Worm (Caenorhabditis elegans): ENCODE data around the gene R144.13.

The R144.13 gene

DNA sequence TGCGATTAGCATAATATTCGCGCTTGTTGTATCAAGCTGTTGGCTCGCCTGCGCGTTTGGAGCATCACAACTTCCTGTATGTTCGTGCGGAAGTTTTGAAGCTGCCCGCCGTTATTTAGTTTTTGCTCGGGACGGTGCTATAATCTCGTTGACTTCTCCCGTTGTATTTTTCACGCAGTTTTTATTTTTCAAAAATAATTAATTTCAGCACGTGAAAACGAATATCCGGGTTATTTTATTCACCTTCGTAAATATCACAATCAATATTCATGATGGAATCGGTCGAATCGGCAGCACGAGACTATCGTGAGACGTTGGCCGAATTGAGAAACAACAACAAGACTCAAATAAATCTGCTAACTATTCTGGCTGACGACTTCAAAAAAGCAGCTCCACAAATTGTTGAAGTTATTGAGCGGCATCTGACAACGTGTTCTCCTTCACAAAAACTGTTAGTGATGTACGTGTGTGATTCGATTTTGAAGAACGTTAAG, 2.1 kb downstream of the R144.13 start (continued):
- TF ChIP-seq ceh-88 (GFP tag; IDR thresholded peaks at IDR 0.05) (no peak), egl-13 (tag; optimal IDR thresholded peaks at IDR 0.05) (no peak)

DNA sequence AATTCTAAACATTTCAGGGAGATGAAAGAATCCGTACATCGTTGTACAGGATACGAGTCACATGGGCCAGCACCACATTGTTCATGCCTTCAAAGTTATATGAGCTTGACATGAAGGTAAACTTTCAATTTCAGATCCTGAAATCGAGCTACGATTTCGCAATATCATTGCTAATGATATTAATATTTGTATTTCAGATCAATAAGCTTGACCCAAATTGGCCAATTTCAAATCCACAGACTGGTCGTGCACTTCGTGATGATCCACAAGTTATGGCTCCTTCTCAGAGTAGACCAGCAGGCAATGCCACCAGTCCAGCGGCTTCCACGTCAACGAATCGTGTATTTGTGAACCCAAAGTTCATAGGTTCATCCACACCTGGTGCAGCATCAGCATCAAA, 3.3 kb downstream of the R144.13 start:
- TF ChIP-seq blmp-1 (tag; optimal IDR thresholded peaks at IDR 0.05) (no peak), rnt-1 (tag; optimal IDR thresholded peaks at IDR 0.05) (no peak), snu-23 (GFP tag; optimal IDR thresholded peaks at IDR 0.05) (no peak), isw-1 (GFP tag; IDR thresholded peaks at IDR 0.05) (no peak), dsc-1 (tag; optimal IDR thresholded peaks at IDR 0.05) (no peak), unc-98 (GFP tag; IDR thresholded peaks at IDR 0.05) (no peak)

DNA sequence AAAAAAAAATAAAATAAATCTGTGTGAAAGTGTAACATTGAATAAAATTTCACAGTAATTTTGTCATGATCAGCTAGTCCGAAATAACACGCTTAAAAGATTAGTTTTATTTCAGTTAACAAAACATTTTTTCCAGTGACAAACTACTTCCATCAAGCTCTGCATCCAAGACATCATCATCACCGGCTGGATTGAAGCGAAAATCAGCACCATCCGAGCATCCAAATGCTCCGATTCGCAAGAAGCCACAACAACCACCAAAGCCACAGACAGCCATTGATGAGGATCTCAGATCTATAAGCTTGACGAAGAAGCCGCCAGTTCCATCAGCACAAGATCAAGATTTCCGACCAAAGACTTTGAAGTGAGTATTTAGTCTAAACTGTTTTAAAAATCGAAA, 4.2 kb downstream of the R144.13 start:
- TF ChIP-seq ztf-11 (tag; optimal IDR thresholded peaks at IDR 0.05) (no peak), sup-37 (GFP tag; optimal IDR thresholded peaks at IDR 0.05) (no peak), nhr-76 (tag; optimal IDR thresholded peaks at IDR 0.05) (no peak), C34B4.2 (tag; optimal IDR thresholded peaks at IDR 0.05) (no peak)

DNA sequence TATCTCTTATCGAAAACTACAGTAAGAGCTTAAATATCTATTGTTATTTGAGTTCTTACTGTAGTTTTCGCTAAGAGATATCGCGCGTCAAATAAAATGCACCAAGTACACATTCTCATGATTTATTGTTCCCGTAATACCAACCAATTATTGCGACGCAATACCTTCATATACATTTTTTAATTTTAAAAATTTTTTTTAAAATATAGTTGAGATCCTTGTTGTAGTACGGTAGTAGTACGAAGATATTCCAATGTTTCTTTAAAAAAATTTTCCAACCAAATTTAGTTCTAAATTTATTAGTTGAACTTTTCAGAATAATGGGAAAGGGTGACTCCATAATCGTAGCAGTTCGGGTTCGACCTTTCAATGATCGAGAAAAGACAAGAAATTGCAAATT, 7.6 kb downstream of the R144.13 start, which contains the start of gene klp-6:
Gene klp-6 (plus strand): TSS at position 301 of the 400 bp plus-strand sequence.
- TF ChIP-seq nhr-28 (tag; optimal IDR thresholded peaks at IDR 0.05), result no peak
- no peak for TF ChIP-seq mdl-1 (tag; optimal IDR thresholded peaks at IDR 0.05)
- TF ChIP-seq mep-1 (tag; optimal IDR thresholded peaks at IDR 0.05), result no peak
- no peak for TF ChIP-seq fos-1 (tag; optimal IDR thresholded peaks at IDR 0.05)
- no peak for TF ChIP-seq nhr-84 (tag; optimal IDR thresholded peaks at IDR 0.05)

DNA sequence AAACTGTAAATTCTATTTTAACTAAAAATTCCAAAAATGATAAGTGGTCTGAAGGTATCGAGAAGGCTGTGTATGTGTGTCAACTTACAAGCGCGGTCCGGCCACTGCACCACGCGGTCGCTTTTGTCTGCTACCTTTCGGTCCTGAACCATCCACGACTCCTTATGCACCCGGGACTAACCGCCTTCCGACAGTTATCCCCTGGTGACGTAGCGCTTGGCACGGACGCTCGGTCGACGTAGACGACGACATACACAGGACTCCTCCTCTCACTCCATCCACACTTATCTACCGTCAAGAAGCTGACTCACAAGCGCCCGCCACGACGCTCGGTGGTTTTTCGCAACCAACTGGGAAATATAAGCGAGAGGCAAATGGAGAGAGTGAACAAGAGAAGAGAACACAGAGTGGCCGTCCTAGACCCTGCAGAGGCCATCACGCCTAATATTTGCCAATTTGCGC, 8.3 kb downstream of the R144.13 start:
- peak; percentile 67 for TF ChIP-seq nhr-20 (tag; optimal IDR thresholded peaks at IDR 0.05)
- peak; percentile 15 to 29 (median 28) for TF ChIP-seq dpl-1 (GFP tag; optimal IDR thresholded peaks at IDR 0.05)
- peak; percentile 69 for TF ChIP-seq fkh-8 (tag; optimal IDR thresholded peaks at IDR 0.05)
- TF ChIP-seq swsn-7 (tag; optimal IDR thresholded peaks at IDR 0.05), result peak; percentile 79
- peak; percentile 83 for TF ChIP-seq sup-37 (GFP tag; optimal IDR thresholded peaks at IDR 0.05)
- TF ChIP-seq lsy-2 (tag; optimal IDR thresholded peaks at IDR 0.05), result peak; percentile 43 to 79
- peak; percentile 86 for TF ChIP-seq nhr-90 (tag; optimal IDR thresholded peaks at IDR 0.05; ENCODE audit: poor library complexity)
- peak; percentile 57 for TF ChIP-seq elt-2 (tag; optimal IDR thresholded peaks at IDR 0.05)
- TF ChIP-seq skn-1 (tag; optimal IDR thresholded peaks at IDR 0.05), result peak; percentile 16
- peak; percentile 71 for TF ChIP-seq tbx-2 (tag; optimal IDR thresholded peaks at IDR 0.05)
- TF ChIP-seq isw-1 (GFP tag; IDR thresholded peaks at IDR 0.05), result peak; percentile 50
- peak; percentile 33 for TF ChIP-seq efl-3 (GFP tag; optimal IDR thresholded peaks at IDR 0.05)
- peak; percentile 79 for TF ChIP-seq nhr-85 (tag)
- peak in 2 of 3 experiments; percentile 5 to 32 for TF ChIP-seq ceh-82 (tag; optimal IDR thresholded peaks at IDR 0.05)
- peak; percentile 22 for TF ChIP-seq lin-13 (GFP tag; optimal IDR thresholded peaks at IDR 0.05)
- TF ChIP-seq mab-9 (GFP tag; IDR thresholded peaks at IDR 0.05), result peak; percentile 75
- peak; percentile 31 for TF ChIP-seq irx-1 (tag; optimal IDR thresholded peaks at IDR 0.05)
- peak; percentile 81 for TF ChIP-seq nhr-71 (tag; optimal IDR thresholded peaks at IDR 0.05)
- TF ChIP-seq sox-4 (tag; optimal IDR thresholded peaks at IDR 0.05), result peak; percentile 74
- peak; percentile 67 for TF ChIP-seq mep-1 (tag; optimal IDR thresholded peaks at IDR 0.05)
- peak; percentile 58 for TF ChIP-seq ceh-88 (GFP tag; IDR thresholded peaks at IDR 0.05)
- peak; percentile 78 for TF ChIP-seq lin-14 (GFP tag; optimal IDR thresholded peaks at IDR 0.05)
- peak; percentile 66 for TF ChIP-seq xbp-1 (tag; optimal IDR thresholded peaks at IDR 0.05)
- TF ChIP-seq fkh-4 (tag; optimal IDR thresholded peaks at IDR 0.05; ENCODE audit: borderline replicate concordance), result peak; percentile 8
- TF ChIP-seq rnt-1 (tag; optimal IDR thresholded peaks at IDR 0.05), result peak; percentile 58
- peak; percentile 25 for TF ChIP-seq snpc-4 (tag; optimal IDR thresholded peaks at IDR 0.05)
- peak; percentile 73 for TF ChIP-seq snu-23 (GFP tag; optimal IDR thresholded peaks at IDR 0.05)
- TF ChIP-seq ztf-11 (tag; optimal IDR thresholded peaks at IDR 0.05), result peak in 1 of 2 experiments; percentile 71
- peak; percentile 84 for TF ChIP-seq nhr-19 (GFP tag; conservative IDR thresholded peaks at IDR 0.05)
- peak; percentile 70 for TF ChIP-seq egl-13 (tag; optimal IDR thresholded peaks at IDR 0.05)
- peak; percentile 80 for TF ChIP-seq dsc-1 (tag; optimal IDR thresholded peaks at IDR 0.05)
- peak; percentile 71 for TF ChIP-seq ceh-8 (GFP tag; optimal IDR thresholded peaks at IDR 0.05)
- peak in 1 of 2 experiments; percentile 33 for TF ChIP-seq mdl-1 (tag; optimal IDR thresholded peaks at IDR 0.05)
- peak; percentile 64 for TF ChIP-seq aly-2 (tag; optimal IDR thresholded peaks at IDR 0.05)
- peak; percentile 55 for TF ChIP-seq C16A3.4 (tag; optimal IDR thresholded peaks at IDR 0.05)
- peak; percentile 77 for TF ChIP-seq jun-1 (tag; optimal IDR thresholded peaks at IDR 0.05)

Data from whole organism, L1 larva.